Worm (Caenorhabditis elegans) whole organism, L2 larva: ENCODE measurements around the gene gst-7.
A peak's percentile ranks its signal among the peaks of the same experiment; 100 is the strongest.

Source experiments
- C34F6.9 ChIP-seq: fragments of 150-350 bp; optimal IDR thresholded peaks from 2 replicates; lab custom pipeline; 2014; ENCODE audit warnings: missing biosample characterization, missing genetic modification characterization
- F13H6.1 ChIP-seq: sonication (generic microtip); optimal IDR thresholded peaks from 2 replicates; lab custom pipeline; 2016; ENCODE audit warnings: missing genetic modification characterization, missing compliant biosample characterization
- R02D3.7 ChIP-seq: fragments of 150-350 bp; optimal IDR thresholded peaks from 2 replicates; lab custom pipeline; 2014; ENCODE audit warnings: missing biosample characterization, missing genetic modification characterization
- Y55F3AM.14 ChIP-seq: fragments of 200-800 bp; sonication (Bioruptor generic); optimal IDR thresholded peaks from 2 replicates; lab custom pipeline; 2018; ENCODE audit warnings: mild to moderate bottlenecking, missing genetic modification characterization, missing compliant biosample characterization
- alr-1 ChIP-seq: fragments of 150-350 bp; optimal IDR thresholded peaks from 2 replicates; lab custom pipeline; 2014; ENCODE audit warnings: missing biosample characterization, missing genetic modification characterization
- aly-2 ChIP-seq: fragments of 150-350 bp; optimal IDR thresholded peaks from 2 replicates; lab custom pipeline; 2014; ENCODE audit warnings: missing biosample characterization, missing genetic modification characterization
- ama-1 ChIP-seq: fragments of 150-350 bp; optimal IDR thresholded peaks from 2 replicates; lab custom pipeline; 2018; ENCODE audit warnings: inconsistent platforms
- blmp-1 ChIP-seq: sonication (generic microtip); optimal IDR thresholded peaks from 2 replicates; lab custom pipeline; 2017; ENCODE audit warnings: missing genetic modification characterization, mild to moderate bottlenecking, missing compliant biosample characterization, antibody characterized with exemption, moderate library complexity; ENCODE audit not compliant: insufficient read depth
- crh-2 ChIP-seq: sonication (generic microtip); optimal IDR thresholded peaks from 2 replicates; lab custom pipeline; 2017; ENCODE audit warnings: missing biosample characterization, missing genetic modification characterization
- dmd-4 ChIP-seq: sonication (generic microtip); optimal IDR thresholded peaks from 2 replicates; lab custom pipeline; 2017; ENCODE audit warnings: missing biosample characterization, missing genetic modification characterization
- egl-27 ChIP-seq: sonication (generic microtip); optimal IDR thresholded peaks from 3 replicates; lab custom pipeline; 2017; ENCODE audit warnings: missing biosample characterization, missing genetic modification reagents, missing genetic modification characterization
- elt-1 ChIP-seq: fragments of 150-350 bp; optimal IDR thresholded peaks from 2 replicates; lab custom pipeline; 2014; ENCODE audit warnings: missing biosample characterization, missing genetic modification characterization
- fos-1 ChIP-seq: fragments of 150-350 bp; optimal IDR thresholded peaks from 2 replicates; lab custom pipeline; 2014; ENCODE audit warnings: missing biosample characterization, missing genetic modification characterization
- gmeb-1 ChIP-seq: fragments of 150-350 bp; optimal IDR thresholded peaks from 2 replicates; lab custom pipeline; 2014; ENCODE audit warnings: missing biosample characterization, missing genetic modification characterization
- lin-11 ChIP-seq: fragments of 150-350 bp; sonication (generic microtip); optimal IDR thresholded peaks from 2 replicates; lab custom pipeline; 2014; ENCODE audit warnings: missing biosample characterization, missing genetic modification characterization, inconsistent platforms, mixed read lengths
- lin-13 ChIP-seq: fragments of 150-350 bp; optimal IDR thresholded peaks from 2 replicates; lab custom pipeline; 2014; ENCODE audit warnings: missing biosample characterization, missing genetic modification reagents, missing genetic modification characterization
- lin-39 ChIP-seq: fragments of 150-350 bp; optimal IDR thresholded peaks from 2 replicates; lab custom pipeline; 2014; ENCODE audit warnings: missing biosample characterization, missing genetic modification reagents, missing genetic modification characterization
- lsy-2 ChIP-seq, 2 experiments: fragments of 150-350 bp in 1 of 2; sonication (generic microtip) in 1 of 2; optimal IDR thresholded peaks; 2 replicates each; lab custom pipeline; 2014 to 2017; ENCODE audit warnings: missing biosample characterization in 2 of 2, missing genetic modification characterization in 2 of 2
- mab-5 ChIP-seq: fragments of 150-350 bp; optimal IDR thresholded peaks from 2 replicates; lab custom pipeline; 2014; ENCODE audit warnings: missing biosample characterization, missing genetic modification characterization
- mbf-1 ChIP-seq: sonication (generic microtip); optimal IDR thresholded peaks from 2 replicates; lab custom pipeline; 2017; ENCODE audit warnings: missing biosample characterization, missing genetic modification characterization
- nhr-10 ChIP-seq: sonication (generic microtip); optimal IDR thresholded peaks from 2 replicates; lab custom pipeline; 2017; ENCODE audit warnings: missing biosample characterization, missing genetic modification characterization
- nhr-129 ChIP-seq: fragments of 150-350 bp; optimal IDR thresholded peaks from 2 replicates; lab custom pipeline; 2014; ENCODE audit warnings: missing biosample characterization, missing genetic modification characterization
- nhr-21 ChIP-seq: fragments of 150-350 bp; optimal IDR thresholded peaks from 2 replicates; lab custom pipeline; 2014; ENCODE audit warnings: missing biosample characterization, missing genetic modification characterization
- nhr-237 ChIP-seq: fragments of 150-350 bp; optimal IDR thresholded peaks from 2 replicates; lab custom pipeline; 2014; ENCODE audit warnings: missing biosample characterization, missing genetic modification characterization
- nhr-25 ChIP-seq: fragments of 150-350 bp; sonication (generic microtip); optimal IDR thresholded peaks from 3 replicates; lab custom pipeline; 2014; ENCODE audit warnings: missing biosample characterization, missing genetic modification characterization
- nhr-77 ChIP-seq: fragments of 150-350 bp; optimal IDR thresholded peaks from 2 replicates; lab custom pipeline; 2014; ENCODE audit warnings: missing biosample characterization, missing genetic modification characterization
- skn-1 ChIP-seq: sonication (generic microtip); optimal IDR thresholded peaks from 2 replicates; lab custom pipeline; 2017; ENCODE audit warnings: missing biosample characterization, missing genetic modification characterization
- sma-9 ChIP-seq, 2 experiments: fragments of 150-350 bp in 1 of 2; sonication (generic microtip) in 1 of 2; optimal IDR thresholded peaks; 2 replicates each; lab custom pipeline; 2014 to 2016; ENCODE audit warnings: missing genetic modification characterization in 2 of 2, mild to moderate bottlenecking in 1 of 2, missing biosample characterization in 1 of 2, missing compliant biosample characterization in 1 of 2, missing genetic modification reagents in 1 of 2, moderate library complexity in 1 of 2
- unc-55 ChIP-seq: fragments of 150-350 bp; sonication (generic microtip); optimal IDR thresholded peaks from 3 replicates; lab custom pipeline; 2014; ENCODE audit warnings: missing biosample characterization, missing genetic modification reagents, missing genetic modification characterization
- ztf-4 ChIP-seq: fragments of 150-350 bp; optimal IDR thresholded peaks from 2 replicates; lab custom pipeline; 2014; ENCODE audit warnings: missing biosample characterization, missing genetic modification characterization

Gene gst-7

ce11 chrII:4854761-4855160 lies 27.1 kb upstream of the gst-7 start:
- TF ChIP-seq nhr-77 (tag; lab: Kevin White, UChicago) (no peak), C34F6.9 (tag; lab: Kevin White, UChicago) (peak; percentile 39), unc-55 (GFP tag; lab: Kevin White, UChicago) (peak; percentile 35)

- TF ChIP-seq Y55F3AM.14 (GFP tag; lab: Kevin White, UChicago) (no peak), gmeb-1 (tag; lab: Kevin White, UChicago) (no peak), F13H6.1 (tag; lab: Kevin White, UChicago) (no peak), C34F6.9 (tag; lab: Kevin White, UChicago) (peak; percentile 15), lsy-2 (tag; optimal IDR thresholded peaks at IDR 0.05; lab: Kevin White, UChicago) (peak; percentile 2 to 24), aly-2 (tag; lab: Kevin White, UChicago) (no peak), egl-27 (tag; lab: Kevin White, UChicago) (no peak), sma-9 (GFP tag; optimal IDR thresholded peaks at IDR 0.05; lab: Kevin White, UChicago) (peak; percentile 49), sma-9 (tag; optimal IDR thresholded peaks at IDR 0.05; lab: Kevin White, UChicago) (no peak), unc-55 (GFP tag; lab: Kevin White, UChicago) (no peak)
Observed at ce11 chrII:4855489-4855888, 26.4 kb upstream of the gst-7 start.

ce11 chrII:4856113-4856512 lies 25.7 kb upstream of the gst-7 start:
- TF ChIP-seq ama-1 (lab: Kevin White, UChicago) = no peak
- peak; percentile 4 for TF ChIP-seq crh-2
- TF ChIP-seq nhr-25 (tag; lab: Kevin White, UChicago) = peak; percentile 73
- peak; percentile 32 for TF ChIP-seq sma-9 (GFP tag; optimal IDR thresholded peaks at IDR 0.05; lab: Kevin White, UChicago)
- TF ChIP-seq sma-9 (tag; optimal IDR thresholded peaks at IDR 0.05; lab: Kevin White, UChicago) = no peak
- peak in 1 of 2 experiments; percentile 52 for TF ChIP-seq lsy-2 (tag; optimal IDR thresholded peaks at IDR 0.05; lab: Kevin White, UChicago)
- TF ChIP-seq gmeb-1 (tag; lab: Kevin White, UChicago) = peak; percentile 11
- TF ChIP-seq egl-27 (tag; lab: Kevin White, UChicago) = no peak
- TF ChIP-seq blmp-1 = no peak
- TF ChIP-seq mbf-1 = no peak
- TF ChIP-seq nhr-129 (tag; lab: Kevin White, UChicago) = peak; percentile 13
- TF ChIP-seq aly-2 (tag; lab: Kevin White, UChicago) = no peak
- TF ChIP-seq skn-1 = peak; percentile 1
- no peak for TF ChIP-seq R02D3.7 (tag; lab: Kevin White, UChicago)
- TF ChIP-seq unc-55 (GFP tag; lab: Kevin White, UChicago) = peak; percentile 6
- no peak for TF ChIP-seq nhr-10 (tag; lab: Kevin White, UChicago)
- TF ChIP-seq lin-39 = no peak
- TF ChIP-seq nhr-21 (tag; lab: Kevin White, UChicago) = peak; percentile 58
- TF ChIP-seq lin-11 = no peak
- peak; percentile 54 for TF ChIP-seq C34F6.9 (tag; lab: Kevin White, UChicago)

- TF ChIP-seq skn-1 (no peak), lin-13 (GFP tag; lab: Kevin White, UChicago) (no peak), crh-2 (peak; percentile 32), fos-1 (tag; lab: Kevin White, UChicago) (peak; percentile 94), nhr-129 (tag; lab: Kevin White, UChicago) (peak; percentile 17), sma-9 (GFP tag; optimal IDR thresholded peaks at IDR 0.05; lab: Kevin White, UChicago) (peak; percentile 18), sma-9 (tag; optimal IDR thresholded peaks at IDR 0.05; lab: Kevin White, UChicago) (no peak)
Observed at ce11 chrII:4857086-4857485, 24.8 kb upstream of the gst-7 start.

- TF ChIP-seq alr-1 (tag; lab: Kevin White, UChicago) (no peak), egl-27 (tag; lab: Kevin White, UChicago) (no peak), mab-5 (tag; lab: Kevin White, UChicago) (no peak), nhr-237 (tag; lab: Kevin White, UChicago) (no peak), ama-1 (lab: Kevin White, UChicago) (peak; percentile 68), dmd-4 (tag; lab: Kevin White, UChicago) (no peak), elt-1 (tag; lab: Kevin White, UChicago) (no peak), F13H6.1 (tag; lab: Kevin White, UChicago) (no peak), ztf-4 (tag; lab: Kevin White, UChicago) (peak; percentile 33), nhr-129 (tag; lab: Kevin White, UChicago) (no peak), fos-1 (tag; lab: Kevin White, UChicago) (no peak)
Observed at ce11 chrII:4857873-4858364, 23.9 kb upstream of the gst-7 start, which contains the start of gene F11G11.5. Gene F11G11.5, plus strand, starts transcription at chrII:4857923.
